Worm (Caenorhabditis elegans): Measurements from ENCODE around the gene B0272.3.

DNA sequence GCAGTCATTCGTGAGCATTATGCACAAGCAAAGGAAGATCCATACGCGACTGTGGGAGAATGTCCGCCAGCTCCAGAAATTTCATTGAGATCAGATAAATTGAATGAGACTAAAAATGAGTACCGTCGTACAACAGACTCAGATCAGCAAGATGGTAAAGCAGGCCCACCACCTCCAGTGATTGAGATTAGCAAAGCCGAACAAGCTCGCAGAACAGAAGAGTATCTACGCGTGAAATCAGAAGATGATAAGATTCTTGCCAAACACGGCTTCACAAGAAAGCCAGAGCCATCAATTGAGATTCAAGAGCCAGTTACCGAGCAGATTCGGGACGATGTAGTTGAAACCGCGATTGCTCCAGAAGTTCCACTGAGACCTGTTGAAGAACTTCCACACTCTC is 13.3 kb upstream of the B0272.3 start:
- no peak for TF ChIP-seq ztf-11 (tag; optimal IDR thresholded peaks at IDR 0.05)
- no peak for TF ChIP-seq ces-1 (GFP tag; optimal IDR thresholded peaks at IDR 0.05)
- TF ChIP-seq M03D4.4 (tag; optimal IDR thresholded peaks at IDR 0.05): no peak
- no peak for TF ChIP-seq blmp-1 (tag; optimal IDR thresholded peaks at IDR 0.05)

Data from whole organism, mixed stage, embryonic.